Fruit fly (Drosophila melanogaster) whole organism, embryonic: ENCODE results near the gene CG33181.

Experiments used
- Asciz ChIP-seq: fragments of 200-800 bp; sonication (Bioruptor generic); optimal IDR thresholded peaks from 2 replicates; lab custom pipeline; 2017; ENCODE audit warnings: missing biosample characterization, mild to moderate bottlenecking, missing genetic modification characterization, missing genetic modification reagents
- Atf-2 ChIP-seq: fragments of 200-800 bp; sonication (Bioruptor generic); optimal IDR thresholded peaks from 2 replicates; lab custom pipeline; 2016; ENCODE audit warnings: missing biosample characterization, missing genetic modification characterization
- CG10147 ChIP-seq: fragments of 200-800 bp; sonication (Bioruptor generic); optimal IDR thresholded peaks from 2 replicates; lab custom pipeline; 2019; ENCODE audit warnings: missing biosample characterization, mild to moderate bottlenecking, missing genetic modification characterization, moderate library complexity
- CG10462 ChIP-seq: fragments of 200-800 bp; sonication (Bioruptor generic); optimal IDR thresholded peaks from 2 replicates; lab custom pipeline; 2016; ENCODE audit warnings: missing biosample characterization, missing genetic modification characterization
- CG10654 ChIP-seq: fragments of 200-800 bp; sonication (Bioruptor generic); optimal IDR thresholded peaks from 2 replicates; lab custom pipeline; 2016; ENCODE audit warnings: missing biosample characterization, missing genetic modification characterization
- CG11093 ChIP-seq: fragments of 200-800 bp; sonication (Bioruptor generic); IDR thresholded peaks from 3 replicates; pipeline ENCODE4 v1.3.6; 2022; ENCODE audit warnings: missing biosample characterization, missing genetic modification characterization
- CG11723 ChIP-seq: fragments of 200-800 bp; sonication (Bioruptor generic); optimal IDR thresholded peaks from 2 replicates; lab custom pipeline; 2017; ENCODE audit warnings: missing biosample characterization, mild to moderate bottlenecking, missing genetic modification characterization
- CG15601 ChIP-seq: fragments of 200-800 bp; sonication (Bioruptor generic); optimal IDR thresholded peaks from 3 replicates; lab custom pipeline; 2019; ENCODE audit warnings: missing biosample characterization, mild to moderate bottlenecking, missing genetic modification characterization, moderate library complexity
- CG1647 ChIP-seq: fragments of 200-800 bp; sonication (Bioruptor generic); optimal IDR thresholded peaks from 3 replicates; lab custom pipeline; 2016; ENCODE audit warnings: missing biosample characterization, missing genetic modification characterization
- CG16813 ChIP-seq: fragments of 200-800 bp; sonication (Bioruptor generic); IDR thresholded peaks from 3 replicates; pipeline ENCODE4 v1.3.6; 2022; ENCODE audit warnings: missing biosample characterization, missing genetic modification characterization; ENCODE audit not compliant: partially characterized antibody
- CG17328 ChIP-seq: fragments of 200-800 bp; sonication (Bioruptor generic); IDR thresholded peaks from 2 replicates; pipeline ENCODE4 v1.3.6; 2022; ENCODE audit warnings: missing biosample characterization, missing genetic modification characterization
- CG17359 ChIP-seq: fragments of 200-800 bp; sonication (Bioruptor generic); optimal IDR thresholded peaks from 3 replicates; lab custom pipeline; 2018; ENCODE audit warnings: missing biosample characterization, mild to moderate bottlenecking, missing genetic modification characterization, moderate library complexity
- CG17361 ChIP-seq: fragments of 200-800 bp; sonication (Bioruptor generic); IDR thresholded peaks from 3 replicates; pipeline ENCODE4 v1.3.6; 2022; ENCODE audit warnings: missing biosample characterization, missing genetic modification characterization
- CG18619 ChIP-seq: fragments of 200-800 bp; sonication (Bioruptor generic); optimal IDR thresholded peaks from 3 replicates; lab custom pipeline; 2017; ENCODE audit warnings: missing biosample characterization, mild to moderate bottlenecking, missing genetic modification characterization
- CG3726 ChIP-seq: fragments of 200-800 bp; sonication (Bioruptor generic); IDR thresholded peaks from 3 replicates; pipeline ENCODE4, ENCODE4 v1.3.6; 2022; ENCODE audit warnings: missing biosample characterization, missing genetic modification characterization
- CG4404 ChIP-seq: fragments of 200-800 bp; sonication (Bioruptor generic); IDR thresholded peaks from 2 replicates; pipeline ENCODE4 v1.3.6; 2022; ENCODE audit warnings: missing biosample characterization, missing genetic modification characterization
- CG7556 ChIP-seq: fragments of 200-800 bp; sonication (Bioruptor generic); optimal IDR thresholded peaks from 2 replicates; lab custom pipeline; 2017; ENCODE audit warnings: missing biosample characterization, mild to moderate bottlenecking, missing genetic modification characterization
- CG7745 ChIP-seq: fragments of 200-800 bp; sonication (Bioruptor generic); optimal IDR thresholded peaks from 2 replicates; lab custom pipeline; 2018; ENCODE audit warnings: missing biosample characterization, mild to moderate bottlenecking, missing genetic modification characterization, moderate library complexity
- CG8290 ChIP-seq, 3 experiments: fragments of 200-800 bp; sonication (Bioruptor generic); optimal IDR thresholded peaks; 2 replicates each; lab custom pipeline; 2016 to 2019; ENCODE audit warnings: missing biosample characterization in 3 of 3, missing genetic modification characterization in 3 of 3, mild to moderate bottlenecking in 2 of 3, moderate library complexity in 1 of 3
- CG8478 ChIP-seq: fragments of >200 bp; optimal IDR thresholded peaks from 2 replicates; lab custom pipeline; 2018
- CG9437 ChIP-seq: fragments of 200-800 bp; sonication (Bioruptor generic); optimal IDR thresholded peaks from 2 replicates; lab custom pipeline; 2018; ENCODE audit warnings: missing biosample characterization, mild to moderate bottlenecking, missing genetic modification characterization
- E2f2 ChIP-seq: fragments of 200-800 bp; sonication (Bioruptor generic); IDR thresholded peaks from 2 replicates; pipeline ENCODE4 v1.3.6; 2022; ENCODE audit warnings: missing biosample characterization, missing genetic modification characterization
- Ets97D ChIP-seq: fragments of 200-800 bp; sonication (Bioruptor generic); optimal IDR thresholded peaks from 3 replicates; lab custom pipeline; 2016; ENCODE audit warnings: missing biosample characterization, missing genetic modification characterization
- HLH54F ChIP-seq: fragments of 200-800 bp; sonication (Bioruptor generic); optimal IDR thresholded peaks from 3 replicates; lab custom pipeline; 2016; ENCODE audit warnings: missing biosample characterization, missing genetic modification characterization
- HmgD ChIP-seq: fragments of 200-800 bp; sonication (Bioruptor generic); optimal IDR thresholded peaks from 3 replicates; lab custom pipeline; 2016; ENCODE audit warnings: missing biosample characterization, missing genetic modification characterization
- HmgZ ChIP-seq: fragments of 200-800 bp; sonication (Bioruptor generic); optimal IDR thresholded peaks from 2 replicates; lab custom pipeline; 2018; ENCODE audit warnings: missing biosample characterization, mild to moderate bottlenecking, missing genetic modification characterization
- Hr51 ChIP-seq, 2 experiments: fragments of 200-800 bp; sonication (Bioruptor generic); optimal IDR thresholded peaks; 2 replicates in 1 of 2; 3 replicates in 1 of 2; lab custom pipeline; 2016 to 2018; ENCODE audit warnings: missing biosample characterization in 2 of 2, missing genetic modification characterization in 2 of 2, mild to moderate bottlenecking in 1 of 2, moderate library complexity in 1 of 2
- Mad ChIP-seq: fragments of 200-800 bp; sonication (Bioruptor generic); optimal IDR thresholded peaks from 2 replicates; lab custom pipeline; 2016; ENCODE audit warnings: missing biosample characterization, missing genetic modification characterization
- Opbp ChIP-seq: fragments of 200-800 bp; sonication (Bioruptor generic); IDR thresholded peaks from 3 replicates; pipeline ENCODE4 v1.3.6; 2022; ENCODE audit warnings: missing biosample characterization, missing genetic modification characterization; ENCODE audit not compliant: partially characterized antibody
- bigmax ChIP-seq: fragments of 200-800 bp; sonication (Bioruptor generic); optimal IDR thresholded peaks from 2 replicates; lab custom pipeline; 2018; ENCODE audit warnings: missing biosample characterization, mild to moderate bottlenecking, missing genetic modification characterization
- bsh ChIP-seq, 2 experiments: fragments of 200-800 bp; sonication (Bioruptor generic); optimal IDR thresholded peaks; 2 replicates each; lab custom pipeline; 2017 to 2018; ENCODE audit warnings: mild to moderate bottlenecking in 2 of 2, missing biosample characterization in 2 of 2, missing genetic modification characterization in 2 of 2, moderate library complexity in 1 of 2
- btn ChIP-seq: fragments of 200-800 bp; sonication (Bioruptor generic); optimal IDR thresholded peaks from 2 replicates; lab custom pipeline; 2016; ENCODE audit warnings: missing biosample characterization, missing genetic modification characterization
- crc ChIP-seq: fragments of 200-800 bp; sonication (Bioruptor generic); optimal IDR thresholded peaks from 2 replicates; lab custom pipeline; 2016; ENCODE audit warnings: missing biosample characterization, missing genetic modification characterization
- croc ChIP-seq: fragments of 200-800 bp; sonication (Bioruptor generic); conservative IDR thresholded peaks from 3 replicates; pipeline ENCODE4 v1.3.6; 2022; ENCODE audit warnings: missing biosample characterization, missing genetic modification characterization
- danr ChIP-seq: fragments of 200-800 bp; sonication (Bioruptor generic); IDR thresholded peaks from 2 replicates; pipeline ENCODE4 v1.3.6; 2022; ENCODE audit warnings: missing biosample characterization, missing genetic modification characterization
- esg ChIP-seq: fragments of 200-800 bp; sonication (Bioruptor generic); conservative IDR thresholded peaks from 2 replicates; pipeline ENCODE4 v1.3.6; 2022; ENCODE audit warnings: missing biosample characterization, missing genetic modification characterization
- ftz-f1 ChIP-seq: fragments of 200-800 bp; sonication (Bioruptor generic); optimal IDR thresholded peaks from 2 replicates; lab custom pipeline; 2016; ENCODE audit warnings: missing biosample characterization, missing genetic modification characterization
- ind ChIP-seq: fragments of 200-800 bp; sonication (Bioruptor generic); optimal IDR thresholded peaks from 3 replicates; lab custom pipeline; 2016; ENCODE audit warnings: missing biosample characterization, missing genetic modification characterization
- lov ChIP-seq, 2 experiments: fragments of 200-800 bp in 1 of 2; fragments of >200 bp in 1 of 2; sonication (Bioruptor generic) in 1 of 2; IDR thresholded peaks in 1 of 2; optimal IDR thresholded peaks in 1 of 2; 2 replicates in 1 of 2; 3 replicates in 1 of 2; pipeline versions ENCODE4 v1.3.6 to Lab custom; 2017 to 2022; ENCODE audit warnings: missing biosample characterization in 1 of 2, missing genetic modification characterization in 1 of 2
- mam ChIP-seq: fragments of 200-800 bp; sonication (Bioruptor generic); optimal IDR thresholded peaks from 3 replicates; lab custom pipeline; 2016; ENCODE audit warnings: missing biosample characterization, missing genetic modification characterization
- sc ChIP-seq, 3 experiments: fragments of >200 bp in 2 of 3; fragments of 200-800 bp in 1 of 3; sonication (Bioruptor generic) in 1 of 3; optimal IDR thresholded peaks; 2 replicates in 2 of 3; 3 replicates in 1 of 3; lab custom pipeline; 2017; ENCODE audit warnings: mild to moderate bottlenecking in 1 of 3, missing biosample characterization in 1 of 3, missing genetic modification characterization in 1 of 3, missing genetic modification reagents in 1 of 3
- schlank ChIP-seq: fragments of 200-800 bp; sonication (Bioruptor generic); optimal IDR thresholded peaks from 2 replicates; lab custom pipeline; 2018; ENCODE audit warnings: missing biosample characterization, mild to moderate bottlenecking, missing genetic modification characterization
- scrt ChIP-seq: fragments of 200-800 bp; sonication (Bioruptor generic); optimal IDR thresholded peaks from 2 replicates; lab custom pipeline; 2018; ENCODE audit warnings: missing biosample characterization, mild to moderate bottlenecking, missing genetic modification characterization, moderate library complexity
- sd ChIP-seq: fragments of 200-800 bp; sonication (Bioruptor generic); optimal IDR thresholded peaks from 3 replicates; lab custom pipeline; 2018; ENCODE audit warnings: missing biosample characterization, mild to moderate bottlenecking, missing genetic modification characterization, moderate library complexity
- sisA ChIP-seq: fragments of 200-800 bp; sonication (Bioruptor generic); IDR thresholded peaks from 2 replicates; pipeline ENCODE4 v1.3.6; 2022; ENCODE audit warnings: missing biosample characterization, missing genetic modification characterization
- sug ChIP-seq: fragments of 200-800 bp; optimal IDR thresholded peaks from 2 replicates; lab custom pipeline; 2019; ENCODE audit warnings: missing biosample characterization, mild to moderate bottlenecking, missing genetic modification characterization, moderate library complexity
- trem ChIP-seq: fragments of 200-800 bp; optimal IDR thresholded peaks from 3 replicates; lab custom pipeline; 2019; ENCODE audit warnings: missing biosample characterization, mild to moderate bottlenecking, missing genetic modification characterization, moderate library complexity
- zen2 ChIP-seq: fragments of 200-800 bp; sonication (Bioruptor generic); IDR thresholded peaks from 3 replicates; pipeline ENCODE4 v1.3.6; 2022; ENCODE audit warnings: missing biosample characterization, missing genetic modification characterization; ENCODE audit not compliant: partially characterized antibody

The CG33181 gene

dm6 chrX:8464378-8465036 lies 24.6 kb upstream of the CG33181 start, which contains the start of gene Sptr (continued):
- TF ChIP-seq bsh (GFP tag; optimal IDR thresholded peaks at IDR 0.05; lab: Kevin White, UChicago) = peak; percentile 72 to 79
- peak; percentile 87 for TF ChIP-seq sug (tag; lab: Kevin White, UChicago)
- TF ChIP-seq CG7745 (tag; lab: Kevin White, UChicago) = no peak
- TF ChIP-seq Ets97D (GFP tag; lab: Kevin White, UChicago) = peak; percentile 21
- TF ChIP-seq HmgZ (tag; lab: Kevin White, UChicago) = peak; percentile 91
- TF ChIP-seq CG7556 (GFP tag; lab: Kevin White, UChicago) = peak; percentile 91
- peak; percentile 20 for TF ChIP-seq CG8290 (GFP tag; optimal IDR thresholded peaks at IDR 0.05; lab: Kevin White, UChicago)
- TF ChIP-seq CG8290 (tag; optimal IDR thresholded peaks at IDR 0.05; lab: Kevin White, UChicago) = peak in 1 of 2 experiments; percentile 80
- TF ChIP-seq Atf-2 = peak; percentile 37
- TF ChIP-seq CG17359 (tag; lab: Kevin White, UChicago) = peak; percentile 89
- TF ChIP-seq CG10462 (GFP tag; lab: Kevin White, UChicago) = peak; percentile 58
- TF ChIP-seq mam (GFP tag; lab: Kevin White, UChicago) = peak; percentile 86
- TF ChIP-seq Hr51 (GFP tag; optimal IDR thresholded peaks at IDR 0.05; lab: Kevin White, UChicago) = peak; percentile 64 to 94
- TF ChIP-seq CG17361 (GFP tag; lab: Robert Waterston, UW) = peak; percentile 77
- TF ChIP-seq CG16813 (GFP tag; lab: Robert Waterston, UW) = no peak
- TF ChIP-seq HLH54F (GFP tag; lab: Kevin White, UChicago) = peak; percentile 77
- peak; percentile 60 for TF ChIP-seq Mad (GFP tag; lab: Kevin White, UChicago)
- peak; percentile 54 for TF ChIP-seq ftz-f1
- TF ChIP-seq CG11723 (GFP tag; lab: Kevin White, UChicago) = peak; percentile 68
- peak; percentile 85 for TF ChIP-seq esg (GFP tag; lab: Robert Waterston, UW)
- TF ChIP-seq CG9437 = peak; percentile 68
- no peak for TF ChIP-seq sc (optimal IDR thresholded peaks at IDR 0.05; lab: Kevin White, UChicago)
- peak; percentile 28 for TF ChIP-seq sc (GFP tag; optimal IDR thresholded peaks at IDR 0.05; lab: Kevin White, UChicago)
- peak; percentile 73; the same call in 2 of the 3 replicates for TF ChIP-seq CG3726 (GFP tag; lab: Robert Waterston, UW)
- TF ChIP-seq CG17328 (GFP tag; lab: Robert Waterston, UW) = peak; percentile 88
- peak; percentile 86 for TF ChIP-seq ind (GFP tag; lab: Kevin White, UChicago)
- TF ChIP-seq CG4404 (GFP tag; lab: Robert Waterston, UW) = peak; percentile 65
- peak; percentile 76 for TF ChIP-seq Asciz (GFP tag; lab: Kevin White, UChicago)
- TF ChIP-seq CG1647 = peak; percentile 63
- TF ChIP-seq schlank = peak; percentile 76
- peak; percentile 89 for TF ChIP-seq scrt (GFP tag; lab: Kevin White, UChicago)
- no peak for TF ChIP-seq HmgD (GFP tag; lab: Kevin White, UChicago)
- peak; percentile 56 for TF ChIP-seq crc (GFP tag; lab: Kevin White, UChicago)
- TF ChIP-seq CG8478 = no peak
- TF ChIP-seq Opbp (GFP tag; lab: Robert Waterston, UW) = no peak
- no peak for TF ChIP-seq zen2 (GFP tag; lab: Robert Waterston, UW)
- peak; percentile 41; the same call in 1 of the 3 replicates for TF ChIP-seq croc
- peak; percentile 76 for TF ChIP-seq CG11093 (GFP tag; lab: Robert Waterston, UW)
- TF ChIP-seq CG10147 (GFP tag; lab: Kevin White, UChicago) = peak; percentile 91
- TF ChIP-seq E2f2 = peak; percentile 77
- TF ChIP-seq btn (GFP tag; lab: Kevin White, UChicago) = no peak
- peak; percentile 58 for TF ChIP-seq CG15601 (tag; lab: Kevin White, UChicago)
- peak; percentile 65 for TF ChIP-seq sd (tag; lab: Kevin White, UChicago)
- TF ChIP-seq CG10654 = peak; percentile 78
- TF ChIP-seq CG18619 (GFP tag; lab: Kevin White, UChicago) = peak; percentile 81
- TF ChIP-seq sisA (GFP tag; lab: Robert Waterston, UW) = peak; percentile 81
- TF ChIP-seq lov (optimal IDR thresholded peaks at IDR 0.05; lab: Kevin White, UChicago) = no peak
- TF ChIP-seq lov (GFP tag; IDR thresholded peaks at IDR 0.05; lab: Robert Waterston, UW) = 0 out of 3 replicates have a peak, but pooled peaks have one; percentile 26
- no peak for TF ChIP-seq bigmax (GFP tag; lab: Kevin White, UChicago)
- TF ChIP-seq trem (tag; lab: Kevin White, UChicago) = peak; percentile 42
- peak; percentile 85 for TF ChIP-seq danr
